Fruit fly (Drosophila melanogaster): ENCODE measurements around the gene Gyf.
A peak's percentile ranks its signal among the peaks of the same experiment; 100 is the strongest.

Gene Gyf

dm6 chr4:807422-808391, 59.1 kb downstream of the Gyf start:
- TF ChIP-seq CG11762 (GFP tag; optimal IDR thresholded peaks at IDR 0.05; ENCODE audit: insufficient read depth) (peak; percentile 46), CG3032 (tag; optimal IDR thresholded peaks at IDR 0.05) (peak; percentile 46), Lpt (GFP tag; optimal IDR thresholded peaks at IDR 0.05) (peak; percentile 79), dac (GFP tag; optimal IDR thresholded peaks at IDR 0.05) (peak; percentile 65), CG34406 (GFP tag; optimal IDR thresholded peaks at IDR 0.05) (peak; percentile 58), fkh (GFP tag; optimal IDR thresholded peaks at IDR 0.05) (no peak), CG11902 (GFP tag; optimal IDR thresholded peaks at IDR 0.05) (peak; percentile 41), achi (GFP tag; optimal IDR thresholded peaks at IDR 0.05) (peak; percentile 82), CG7368 (GFP tag; optimal IDR thresholded peaks at IDR 0.05) (peak; percentile 33), acj6 (GFP tag; optimal IDR thresholded peaks at IDR 0.05) (peak; percentile 83), Hr4 (GFP tag; optimal IDR thresholded peaks at IDR 0.05) (peak; percentile 69), CG8119 (GFP tag; IDR thresholded peaks at IDR 0.05) (peak; percentile 79), CG4318 (GFP tag; optimal IDR thresholded peaks at IDR 0.05) (peak; percentile 83), CG3919 (GFP tag; optimal IDR thresholded peaks at IDR 0.05) (peak; percentile 74), CG11294 (GFP tag; IDR thresholded peaks at IDR 0.05) (no peak), Sox14 (GFP tag; optimal IDR thresholded peaks at IDR 0.05) (peak; percentile 82), cyc (GFP tag; optimal IDR thresholded peaks at IDR 0.05) (peak; percentile 59), Hr38 (GFP tag; optimal IDR thresholded peaks at IDR 0.05) (no peak), CG8632 (GFP tag; optimal IDR thresholded peaks at IDR 0.05) (peak; percentile 68), OdsH (GFP tag; optimal IDR thresholded peaks at IDR 0.05) (peak; percentile 83), CG31627 (GFP tag; optimal IDR thresholded peaks at IDR 0.05) (peak; percentile 59), CG6792 (GFP tag; optimal IDR thresholded peaks at IDR 0.05) (peak; percentile 70), salr (GFP tag; optimal IDR thresholded peaks at IDR 0.05) (peak in 1 of 2 experiments; percentile 90), Sox102F (GFP tag; optimal IDR thresholded peaks at IDR 0.05) (peak; percentile 88), dsx (GFP tag; optimal IDR thresholded peaks at IDR 0.05; ENCODE audit: poor library complexity, severe bottlenecking) (no peak), Gug (GFP tag; IDR thresholded peaks at IDR 0.05) (no peak), svp (GFP tag) (peak; percentile 77), net (GFP tag; optimal IDR thresholded peaks at IDR 0.05) (peak; percentile 80), fd59A (GFP tag; optimal IDR thresholded peaks at IDR 0.05) (peak; percentile 77), CG6163 (GFP tag; IDR thresholded peaks at IDR 0.05) (no peak; the same call in 2 of the 3 replicates), pdm3 (GFP tag; optimal IDR thresholded peaks at IDR 0.05) (peak; percentile 80), CG6808 (GFP tag; optimal IDR thresholded peaks at IDR 0.05) (peak; percentile 63), Eip75B (GFP tag; optimal IDR thresholded peaks at IDR 0.05) (peak; percentile 69), vri (GFP tag; optimal IDR thresholded peaks at IDR 0.05) (no peak), CG6276 (GFP tag; optimal IDR thresholded peaks at IDR 0.05) (peak; percentile 65), CG8319 (GFP tag; optimal IDR thresholded peaks at IDR 0.05) (peak; percentile 22), CG32006 (GFP tag; optimal IDR thresholded peaks at IDR 0.05) (peak; percentile 93), topi (GFP tag; optimal IDR thresholded peaks at IDR 0.05) (peak; percentile 60), lz (GFP tag; optimal IDR thresholded peaks at IDR 0.05) (peak; percentile 55), CG6854 (GFP tag; optimal IDR thresholded peaks at IDR 0.05) (no peak), fd85E (GFP tag; optimal IDR thresholded peaks at IDR 0.05) (no peak), Blimp-1 (GFP tag; optimal IDR thresholded peaks at IDR 0.05) (no peak), Ets21C (GFP tag; optimal IDR thresholded peaks at IDR 0.05) (peak; percentile 50), Met (GFP tag; optimal IDR thresholded peaks at IDR 0.05) (peak; percentile 75), eg (GFP tag; IDR thresholded peaks at IDR 0.05) (no peak), Eip78C (GFP tag) (peak; percentile 95), CG16779 (tag; optimal IDR thresholded peaks at IDR 0.05) (no peak), spab (GFP tag; optimal IDR thresholded peaks at IDR 0.05) (peak; percentile 65), Smox (GFP tag; optimal IDR thresholded peaks at IDR 0.05) (peak; percentile 70), Ets96B (tag; optimal IDR thresholded peaks at IDR 0.05) (peak; percentile 50)

Data from whole organism, prepupa.